Worm (Caenorhabditis elegans) whole organism, midembryonic: ENCODE data around the gene slc-25A18.1.

Experiments used
- T22C8.4 ChIP-seq: fragments of 200-800 bp; sonication (Bioruptor generic); IDR thresholded peaks from 2 replicates; pipeline ENCODE4 v1.3.6; 2022; ENCODE audit warnings: missing genetic modification characterization, missing compliant biosample characterization
- cog-1 ChIP-seq: sonication (generic microtip); optimal IDR thresholded peaks from 2 replicates; lab custom pipeline; 2016; ENCODE audit warnings: missing genetic modification characterization, missing compliant biosample characterization
- flt-1 ChIP-seq: fragments of 200-800 bp; sonication (Bioruptor generic); IDR thresholded peaks from 2 replicates; pipeline ENCODE4 v1.3.6; 2022; ENCODE audit warnings: missing genetic modification characterization, missing compliant biosample characterization

DNA sequence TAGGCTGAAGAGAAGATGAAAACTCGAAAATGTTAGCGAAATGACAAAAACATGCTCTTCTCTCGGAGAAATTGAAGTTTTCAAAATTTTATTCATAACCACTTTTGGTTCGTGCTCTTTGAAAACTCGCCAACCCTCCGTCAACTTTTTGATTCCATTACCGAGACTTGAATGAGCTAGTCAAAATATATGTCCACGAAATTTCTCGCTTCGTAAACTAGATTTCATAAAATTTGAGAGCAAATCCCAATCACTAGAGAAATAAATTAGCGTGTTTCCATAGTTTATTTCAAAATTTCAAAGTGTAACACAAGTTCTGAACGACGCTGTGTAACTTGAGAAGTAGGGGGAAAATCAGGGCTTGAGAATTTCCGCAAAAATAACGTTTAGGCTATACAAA, 10.0 kb downstream of the slc-25A18.1 start:
- TF ChIP-seq flt-1 = no peak
- no peak for TF ChIP-seq cog-1 (tag; lab: Kevin White, UChicago)
- TF ChIP-seq T22C8.4 (GFP tag; lab: Robert Waterston, UW) = no peak
